Worm (Caenorhabditis elegans): Measurements from ENCODE around the gene Y22F5A.11.
A peak's percentile ranks its signal among the peaks of the same experiment; 100 is the strongest.

Gene Y22F5A.11

ce11 chrV:10246443-10246885 lies 29.0 kb downstream of the Y22F5A.11 start:
- TF ChIP-seq fkh-10 (GFP tag; optimal IDR thresholded peaks at IDR 0.05) (peak; percentile 57), snpc-4 (tag; optimal IDR thresholded peaks at IDR 0.05) (peak; percentile 18), hmg-11 (tag; optimal IDR thresholded peaks at IDR 0.05) (no peak), lin-15B (tag; optimal IDR thresholded peaks at IDR 0.05) (peak; percentile 34), ceh-9 (tag; optimal IDR thresholded peaks at IDR 0.05) (no peak), pha-4 (tag; optimal IDR thresholded peaks at IDR 0.05) (peak; percentile 79), egl-5 (tag; optimal IDR thresholded peaks at IDR 0.05) (peak; percentile 62), lin-39 (tag; optimal IDR thresholded peaks at IDR 0.05) (peak; percentile 94), nhr-77 (tag; optimal IDR thresholded peaks at IDR 0.05) (no peak), nfya-1 (tag; optimal IDR thresholded peaks at IDR 0.05; ENCODE audit: insufficient read depth) (peak; percentile 66), mdl-1 (tag; optimal IDR thresholded peaks at IDR 0.05) (peak; percentile 89), ceh-16 (tag; optimal IDR thresholded peaks at IDR 0.05) (no peak), daf-12 (tag; optimal IDR thresholded peaks at IDR 0.05) (no peak), egl-27 (tag; optimal IDR thresholded peaks at IDR 0.05) (no peak)

DNA sequence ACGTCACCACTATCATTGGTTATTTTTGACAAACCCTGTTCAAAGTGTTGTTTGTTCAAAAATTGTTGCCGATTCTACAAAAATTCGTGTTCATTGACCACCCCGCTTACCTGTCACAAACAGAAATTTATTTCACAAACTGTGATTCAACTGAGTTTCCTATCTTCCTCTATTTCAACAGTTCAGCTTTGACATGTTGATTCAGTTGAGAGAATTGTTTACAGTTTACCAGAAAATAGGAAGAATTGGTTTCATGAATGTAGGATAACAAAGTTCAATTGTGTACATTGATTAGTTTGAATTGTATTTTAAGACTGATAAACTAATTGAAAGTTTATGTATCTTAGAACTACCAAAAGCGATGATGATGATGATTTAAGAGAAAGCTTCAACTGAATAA lies 29.8 kb downstream of the Y22F5A.11 start:
- no peak for TF ChIP-seq nhr-67 (tag; optimal IDR thresholded peaks at IDR 0.05)
- TF ChIP-seq ceh-9 (tag; optimal IDR thresholded peaks at IDR 0.05), result no peak
- no peak for TF ChIP-seq fkh-10 (GFP tag; optimal IDR thresholded peaks at IDR 0.05)
- TF ChIP-seq egl-27 (tag; optimal IDR thresholded peaks at IDR 0.05), result no peak
- no peak for TF ChIP-seq aly-2 (tag; optimal IDR thresholded peaks at IDR 0.05)
- peak; percentile 90 for TF ChIP-seq pha-4 (tag; optimal IDR thresholded peaks at IDR 0.05)
- no peak for TF ChIP-seq tbx-2 (tag; optimal IDR thresholded peaks at IDR 0.05)
- TF ChIP-seq R02D3.7 (tag; optimal IDR thresholded peaks at IDR 0.05), result no peak
- no peak for TF ChIP-seq nhr-237 (tag; optimal IDR thresholded peaks at IDR 0.05)
- no peak for TF ChIP-seq hmg-11 (tag; optimal IDR thresholded peaks at IDR 0.05)
- TF ChIP-seq ceh-28 (tag; optimal IDR thresholded peaks at IDR 0.05), result no peak
- no peak for TF ChIP-seq fos-1 (tag; optimal IDR thresholded peaks at IDR 0.05)
- TF ChIP-seq daf-12 (tag; optimal IDR thresholded peaks at IDR 0.05), result no peak
- no peak for TF ChIP-seq nfya-1 (tag; optimal IDR thresholded peaks at IDR 0.05; ENCODE audit: insufficient read depth)
- no peak for TF ChIP-seq fkh-2 (tag; optimal IDR thresholded peaks at IDR 0.05)
- TF ChIP-seq jun-1 (tag; optimal IDR thresholded peaks at IDR 0.05), result no peak
- peak; percentile 30 for TF ChIP-seq pqm-1 (tag; optimal IDR thresholded peaks at IDR 0.05)
- peak; percentile 38 for TF ChIP-seq elt-2 (tag; optimal IDR thresholded peaks at IDR 0.05)

DNA sequence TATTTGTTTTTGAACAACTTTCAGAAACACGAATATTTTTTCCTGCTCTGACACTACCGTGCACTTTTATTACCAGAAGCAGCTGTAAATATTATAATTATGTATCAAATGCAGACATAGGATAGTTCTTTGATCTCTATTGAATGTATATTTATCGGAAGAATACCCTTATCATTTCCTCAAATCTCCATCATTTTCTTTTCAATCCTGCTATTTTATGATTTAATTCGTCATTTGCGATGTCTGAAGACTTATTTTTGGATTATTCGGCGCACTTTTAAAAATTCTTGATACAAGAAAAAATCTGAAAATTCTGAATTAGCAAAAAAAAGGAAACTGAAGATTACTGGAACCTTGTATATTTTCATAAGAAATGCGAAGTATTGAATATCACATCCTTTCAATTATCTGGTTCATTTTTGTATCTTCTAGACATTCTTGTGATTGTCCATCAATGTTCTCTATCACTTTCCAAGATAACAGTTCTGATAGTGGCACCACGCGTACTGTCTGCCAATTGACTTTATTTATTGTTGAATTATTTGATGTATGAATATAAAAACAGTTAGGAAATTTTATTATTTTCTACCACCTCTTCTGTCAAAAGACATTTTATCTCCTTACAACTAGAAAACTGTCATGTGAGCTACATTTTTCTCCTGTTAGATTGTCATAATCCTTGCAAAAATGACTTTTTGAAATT lies 31.3 kb downstream of the Y22F5A.11 start:
- TF ChIP-seq ceh-28 (tag; optimal IDR thresholded peaks at IDR 0.05) (no peak), nhr-23 (tag; optimal IDR thresholded peaks at IDR 0.05) (no peak), snpc-4 (tag; optimal IDR thresholded peaks at IDR 0.05) (no peak), pha-4 (tag; optimal IDR thresholded peaks at IDR 0.05) (no peak), zag-1 (tag; optimal IDR thresholded peaks at IDR 0.05) (no peak), pqm-1 (tag; optimal IDR thresholded peaks at IDR 0.05) (peak; percentile 2), mml-1 (tag; optimal IDR thresholded peaks at IDR 0.05) (no peak), nhr-25 (tag; optimal IDR thresholded peaks at IDR 0.05) (no peak), daf-12 (tag; optimal IDR thresholded peaks at IDR 0.05) (no peak), fos-1 (tag; optimal IDR thresholded peaks at IDR 0.05) (no peak), nhr-28 (tag; optimal IDR thresholded peaks at IDR 0.05) (no peak), nhr-43 (tag; optimal IDR thresholded peaks at IDR 0.05; ENCODE audit: poor library complexity, severe bottlenecking) (no peak), elt-2 (tag; optimal IDR thresholded peaks at IDR 0.05) (peak; percentile 68), nhr-11 (tag; optimal IDR thresholded peaks at IDR 0.05) (no peak), elt-3 (tag; optimal IDR thresholded peaks at IDR 0.05) (no peak)

- TF ChIP-seq ztf-11 (tag; optimal IDR thresholded peaks at IDR 0.05) (no peak), fkh-2 (tag; optimal IDR thresholded peaks at IDR 0.05) (no peak), mdl-1 (tag; optimal IDR thresholded peaks at IDR 0.05) (no peak), ama-1 (optimal IDR thresholded peaks at IDR 0.05) (no peak), R02D3.7 (tag; optimal IDR thresholded peaks at IDR 0.05) (no peak), ceh-16 (tag; optimal IDR thresholded peaks at IDR 0.05) (no peak), nfya-1 (tag; optimal IDR thresholded peaks at IDR 0.05; ENCODE audit: insufficient read depth) (no peak), ztf-4 (tag; optimal IDR thresholded peaks at IDR 0.05) (no peak), nhr-23 (tag; optimal IDR thresholded peaks at IDR 0.05) (no peak), unc-39 (tag; optimal IDR thresholded peaks at IDR 0.05) (no peak), ceh-82 (tag; optimal IDR thresholded peaks at IDR 0.05) (no peak), lin-39 (tag; optimal IDR thresholded peaks at IDR 0.05) (no peak)
Observed at ce11 chrV:10243105-10243504, 32.3 kb downstream of the Y22F5A.11 start, which contains the start of gene C12D8.9. Gene C12D8.9 (minus strand): TSS chrV:10243205.

Measured in whole organism, L3 larva.